Worm (Caenorhabditis elegans) whole organism, L4 larva: ENCODE results near the gene C24H12.4.

Experiments
- F10B5.3 ChIP-seq: sonication (generic microtip); optimal IDR thresholded peaks from 2 replicates; lab custom pipeline; 2016; ENCODE audit warnings: mild to moderate bottlenecking, missing genetic modification characterization, missing compliant biosample characterization
- F37D6.2 ChIP-seq: sonication (generic microtip); optimal IDR thresholded peaks from 2 replicates; lab custom pipeline; 2016; ENCODE audit warnings: mild to moderate bottlenecking, missing genetic modification characterization, missing compliant biosample characterization
- R02D3.7 ChIP-seq: fragments of 150-350 bp; sonication (generic microtip); optimal IDR thresholded peaks from 3 replicates; lab custom pipeline; 2014; ENCODE audit warnings: missing biosample characterization, missing genetic modification characterization
- T26A8.4 ChIP-seq: fragments of 200-800 bp; sonication (Bioruptor generic); IDR thresholded peaks from 2 replicates; pipeline ENCODE4 v1.3.6; 2022; ENCODE audit warnings: missing genetic modification characterization, missing compliant biosample characterization
- Y48G9A.11 ChIP-seq: fragments of 200-800 bp; sonication (Bioruptor generic); IDR thresholded peaks from 2 replicates; pipeline ENCODE4 v1.3.6; 2022; ENCODE audit warnings: missing genetic modification reagents, missing genetic modification characterization, missing compliant biosample characterization
- aha-1 ChIP-seq: fragments of 150-350 bp; peaks from one replicate; lab custom pipeline; 2014; ENCODE audit warnings: missing biosample characterization, missing genetic modification characterization
- ceh-28 ChIP-seq: fragments of 150-350 bp; optimal IDR thresholded peaks from 2 replicates; lab custom pipeline; 2014; ENCODE audit warnings: missing biosample characterization, missing genetic modification reagents, missing genetic modification characterization
- ceh-44 ChIP-seq: fragments of 200-800 bp; sonication (Bioruptor generic); IDR thresholded peaks from 2 replicates; pipeline ENCODE4 v1.3.6; 2022; ENCODE audit warnings: missing genetic modification reagents, missing genetic modification characterization, missing compliant biosample characterization
- cey-2 ChIP-seq: sonication (generic microtip); optimal IDR thresholded peaks from 3 replicates; lab custom pipeline; 2017; ENCODE audit warnings: missing genetic modification characterization, mild to moderate bottlenecking, missing compliant biosample characterization, antibody characterized with exemption, borderline replicate concordance; ENCODE audit not compliant: insufficient read depth
- daf-12 ChIP-seq: fragments of 150-350 bp; optimal IDR thresholded peaks from 2 replicates; lab custom pipeline; 2014; ENCODE audit warnings: missing biosample characterization, missing genetic modification reagents, missing genetic modification characterization
- daf-16 ChIP-seq, 3 experiments: sonication (generic microtip); optimal IDR thresholded peaks; 2 replicates each; lab custom pipeline; 2016 to 2017; ENCODE audit warnings: missing genetic modification characterization in 3 of 3, missing genetic modification reagents in 3 of 3, mild to moderate bottlenecking in 2 of 3, missing compliant biosample characterization in 2 of 3, missing biosample characterization in 1 of 3, moderate library complexity in 1 of 3
- daf-19 ChIP-seq: fragments of 200-800 bp; sonication (Bioruptor generic); conservative IDR thresholded peaks from 2 replicates; pipeline ENCODE4 v1.3.6; 2022; ENCODE audit warnings: missing genetic modification characterization, missing compliant biosample characterization
- duxl-1 ChIP-seq: sonication (generic microtip); optimal IDR thresholded peaks from 2 replicates; lab custom pipeline; 2016; ENCODE audit warnings: mild to moderate bottlenecking, missing genetic modification characterization, moderate library complexity, missing compliant biosample characterization; ENCODE audit not compliant: poor library complexity
- egl-27 ChIP-seq: sonication (generic microtip); optimal IDR thresholded peaks from 3 replicates; lab custom pipeline; 2017; ENCODE audit warnings: missing biosample characterization, missing genetic modification reagents, missing genetic modification characterization
- egl-43 ChIP-seq: fragments of 200-800 bp; sonication (Bioruptor generic); IDR thresholded peaks from 2 replicates; pipeline ENCODE4 v1.3.6; 2022; ENCODE audit warnings: missing genetic modification reagents, missing genetic modification characterization, missing compliant biosample characterization
- fkh-10 ChIP-seq: fragments of 150-350 bp; optimal IDR thresholded peaks from 2 replicates; lab custom pipeline; 2014; ENCODE audit warnings: missing biosample characterization, missing genetic modification reagents, missing genetic modification characterization
- fos-1 ChIP-seq: fragments of 150-350 bp; optimal IDR thresholded peaks from 2 replicates; lab custom pipeline; 2014; ENCODE audit warnings: missing biosample characterization, missing genetic modification characterization
- hlh-30 ChIP-seq: sonication (generic microtip); optimal IDR thresholded peaks from 2 replicates; lab custom pipeline; 2017; ENCODE audit warnings: antibody characterized with exemption, mild to moderate bottlenecking, missing genetic modification characterization, missing compliant biosample characterization; ENCODE audit not compliant: insufficient read depth
- jun-1 ChIP-seq: fragments of 150-350 bp; optimal IDR thresholded peaks from 2 replicates; lab custom pipeline; 2014; ENCODE audit warnings: missing biosample characterization, missing genetic modification reagents, missing genetic modification characterization
- lim-7 ChIP-seq: fragments of 200-800 bp; sonication (Bioruptor generic); IDR thresholded peaks from 2 replicates; pipeline ENCODE4 v1.3.6; 2022; ENCODE audit warnings: missing genetic modification characterization, missing compliant biosample characterization
- lin-1 ChIP-seq: fragments of 200-800 bp; sonication (Bioruptor generic); IDR thresholded peaks from 2 replicates; pipeline ENCODE4 v1.3.6; 2022; ENCODE audit warnings: missing genetic modification reagents, missing genetic modification characterization, missing compliant biosample characterization
- lin-13 ChIP-seq: fragments of 150-350 bp; optimal IDR thresholded peaks from 2 replicates; lab custom pipeline; 2014; ENCODE audit warnings: missing biosample characterization, missing genetic modification reagents, missing genetic modification characterization
- lin-15B ChIP-seq: fragments of 150-350 bp; sonication (generic microtip); optimal IDR thresholded peaks from 3 replicates; lab custom pipeline; 2014; ENCODE audit warnings: missing biosample characterization, missing genetic modification characterization
- lin-39 ChIP-seq: fragments of 150-350 bp; optimal IDR thresholded peaks from 2 replicates; lab custom pipeline; 2014; ENCODE audit warnings: missing biosample characterization, missing genetic modification reagents, missing genetic modification characterization
- lir-3 ChIP-seq: sonication (generic microtip); optimal IDR thresholded peaks from 2 replicates; lab custom pipeline; 2016; ENCODE audit warnings: mild to moderate bottlenecking, missing genetic modification characterization, missing compliant biosample characterization
- madf-9 ChIP-seq: fragments of 200-800 bp; sonication (Bioruptor generic); conservative IDR thresholded peaks from 2 replicates; pipeline ENCODE4 v1.3.6; 2022; ENCODE audit warnings: missing genetic modification reagents, missing genetic modification characterization, missing compliant biosample characterization
- mdl-1 ChIP-seq, 2 experiments: fragments of 150-350 bp in 1 of 2; sonication (generic microtip) in 1 of 2; optimal IDR thresholded peaks; 2 replicates each; lab custom pipeline; 2014 to 2017; ENCODE audit warnings: missing biosample characterization in 2 of 2, missing genetic modification characterization in 2 of 2
- mdt-29 ChIP-seq: fragments of 200-800 bp; sonication (Bioruptor generic); IDR thresholded peaks from 2 replicates; pipeline ENCODE4 v1.3.6; 2022; ENCODE audit warnings: missing genetic modification reagents, missing genetic modification characterization, missing compliant biosample characterization
- mep-1 ChIP-seq: fragments of 150-350 bp; sonication (generic microtip); optimal IDR thresholded peaks from 3 replicates; lab custom pipeline; 2014; ENCODE audit warnings: missing biosample characterization, missing genetic modification characterization
- mxl-3 ChIP-seq: fragments of 200-800 bp; sonication (Bioruptor generic); optimal IDR thresholded peaks from 2 replicates; lab custom pipeline; 2018; ENCODE audit warnings: mild to moderate bottlenecking, missing genetic modification characterization, missing compliant biosample characterization
- nhr-10 ChIP-seq: fragments of 150-350 bp; optimal IDR thresholded peaks from 2 replicates; lab custom pipeline; 2014; ENCODE audit warnings: missing biosample characterization, missing genetic modification characterization
- nhr-102 ChIP-seq: sonication (generic microtip); optimal IDR thresholded peaks from 2 replicates; lab custom pipeline; 2016; ENCODE audit warnings: mild to moderate bottlenecking, missing genetic modification characterization, moderate library complexity, missing compliant biosample characterization
- nhr-11 ChIP-seq: fragments of 150-350 bp; optimal IDR thresholded peaks from 2 replicates; lab custom pipeline; 2014; ENCODE audit warnings: missing biosample characterization, missing genetic modification characterization
- nhr-42 ChIP-seq: fragments of 200-800 bp; sonication (Bioruptor generic); IDR thresholded peaks from 2 replicates; pipeline ENCODE4 v1.3.6; 2022; ENCODE audit warnings: missing genetic modification characterization, missing compliant biosample characterization
- rbr-2 ChIP-seq: sonication (generic microtip); optimal IDR thresholded peaks from 2 replicates; lab custom pipeline; 2016; ENCODE audit warnings: missing genotype, missing genetic modification characterization, missing compliant biosample characterization
- skn-1 ChIP-seq: fragments of 150-350 bp; optimal IDR thresholded peaks from 2 replicates; lab custom pipeline; 2014; ENCODE audit warnings: missing biosample characterization, missing genetic modification characterization
- snpc-4 ChIP-seq: fragments of 150-350 bp; optimal IDR thresholded peaks from 2 replicates; lab custom pipeline; 2014; ENCODE audit warnings: missing biosample characterization, missing genetic modification characterization
- tag-97 ChIP-seq: fragments of 200-800 bp; sonication (Bioruptor generic); IDR thresholded peaks from 2 replicates; pipeline ENCODE4 v1.3.6; 2022; ENCODE audit warnings: missing genetic modification characterization, missing compliant biosample characterization
- zip-2 ChIP-seq: fragments of 150-350 bp; optimal IDR thresholded peaks from 2 replicates; lab custom pipeline; 2014; ENCODE audit warnings: missing biosample characterization, missing genetic modification characterization
- ztf-11 ChIP-seq: fragments of 150-350 bp; optimal IDR thresholded peaks from 2 replicates; lab custom pipeline; 2014; ENCODE audit warnings: missing biosample characterization, missing genetic modification characterization
- ztf-7 ChIP-seq: fragments of 150-350 bp; optimal IDR thresholded peaks from 2 replicates; lab custom pipeline; 2014; ENCODE audit warnings: missing biosample characterization, missing genetic modification characterization

Gene C24H12.4

ce11 chrII:367455-367854, 43.6 kb upstream of the C24H12.4 start, which contains the start of gene ptr-3:
TSS of gene ptr-3 (minus strand) at chrII:367555.
- TF ChIP-seq mep-1 (tag; lab: Kevin White, UChicago) (no peak), mdl-1 (tag; optimal IDR thresholded peaks at IDR 0.05; lab: Kevin White, UChicago) (no peak), lin-39 (tag; lab: Kevin White, UChicago) (no peak), aha-1 (tag; lab: Kevin White, UChicago) (no peak), cey-2 (tag; lab: Kevin White, UChicago) (no peak), zip-2 (tag; lab: Kevin White, UChicago) (no peak)

- TF ChIP-seq R02D3.7 (no peak), egl-27 (tag; lab: Kevin White, UChicago) (no peak), ceh-44 (GFP tag; lab: Robert Waterston, UW) (no peak), daf-12 (tag; lab: Kevin White, UChicago) (no peak), mdt-29 (GFP tag; lab: Robert Waterston, UW) (no peak), ztf-11 (tag; lab: Kevin White, UChicago) (no peak), lim-7 (GFP tag; lab: Robert Waterston, UW) (no peak), lin-15B (tag; lab: Kevin White, UChicago) (no peak), madf-9 (no peak), mdl-1 (tag; optimal IDR thresholded peaks at IDR 0.05; lab: Kevin White, UChicago) (no peak), ceh-28 (tag; lab: Kevin White, UChicago) (no peak), aha-1 (tag; lab: Kevin White, UChicago) (no peak), hlh-30 (tag; lab: Kevin White, UChicago) (no peak), F10B5.3 (tag; lab: Kevin White, UChicago) (no peak), T26A8.4 (GFP tag; lab: Robert Waterston, UW) (no peak)
Observed at ce11 chrII:370394-370793, 40.6 kb upstream of the C24H12.4 start.

ce11 chrII:371549-371948, 39.5 kb upstream of the C24H12.4 start:
- TF ChIP-seq fkh-10 (GFP tag; lab: Kevin White, UChicago) (no peak), fos-1 (tag; lab: Kevin White, UChicago) (no peak), R02D3.7 (no peak), duxl-1 (tag; lab: Kevin White, UChicago) (no peak), ztf-11 (tag; lab: Kevin White, UChicago) (no peak), skn-1 (tag; lab: Kevin White, UChicago) (no peak), mdl-1 (tag; optimal IDR thresholded peaks at IDR 0.05; lab: Kevin White, UChicago) (no peak), snpc-4 (tag; lab: Kevin White, UChicago) (no peak), lir-3 (tag; lab: Kevin White, UChicago) (no peak), ztf-7 (tag; lab: Kevin White, UChicago) (no peak), tag-97 (GFP tag; lab: Robert Waterston, UW) (no peak), daf-16 (GFP tag; optimal IDR thresholded peaks at IDR 0.05; lab: Kevin White, UChicago) (no peak), daf-16 (tag; optimal IDR thresholded peaks at IDR 0.05; lab: Kevin White, UChicago) (no peak), lin-39 (tag; lab: Kevin White, UChicago) (no peak), daf-12 (tag; lab: Kevin White, UChicago) (no peak), lin-1 (GFP tag; lab: Robert Waterston, UW) (no peak), nhr-42 (GFP tag; lab: Robert Waterston, UW) (no peak), mxl-3 (GFP tag; lab: Kevin White, UChicago) (no peak), lin-15B (tag; lab: Kevin White, UChicago) (no peak)

- TF ChIP-seq hlh-30 (tag; lab: Kevin White, UChicago) (no peak), daf-19 (GFP tag; lab: Robert Waterston, UW) (no peak), tag-97 (GFP tag; lab: Robert Waterston, UW) (no peak), nhr-11 (no peak), fkh-10 (GFP tag; lab: Kevin White, UChicago) (no peak), egl-27 (tag; lab: Kevin White, UChicago) (no peak), lin-13 (no peak), jun-1 (tag; lab: Kevin White, UChicago) (no peak), Y48G9A.11 (GFP tag; lab: Robert Waterston, UW) (no peak), F37D6.2 (no peak), nhr-102 (tag; lab: Kevin White, UChicago) (no peak), egl-43 (GFP tag; lab: Robert Waterston, UW) (no peak), rbr-2 (no peak), lir-3 (tag; lab: Kevin White, UChicago) (no peak), R02D3.7 (no peak), ztf-11 (tag; lab: Kevin White, UChicago) (no peak), daf-12 (tag; lab: Kevin White, UChicago) (no peak), nhr-10 (tag; lab: Kevin White, UChicago) (no peak), lin-39 (tag; lab: Kevin White, UChicago) (no peak)
Observed at ce11 chrII:372235-372634, 38.8 kb upstream of the C24H12.4 start.
